Fruit fly (Drosophila melanogaster) whole organism, pupa: ENCODE measurements around the gene mbt.

Source experiments
- CG10348 ChIP-seq: fragments of 200-800 bp; sonication (Bioruptor generic); IDR thresholded peaks from 2 replicates; pipeline ENCODE4 v1.3.6; 2022; ENCODE audit warnings: missing biosample characterization, missing genetic modification characterization
- Ets98B ChIP-seq: fragments of 200-800 bp; sonication (Bioruptor generic); IDR thresholded peaks from 2 replicates; pipeline ENCODE4 v1.3.6; 2022; ENCODE audit warnings: missing biosample characterization, missing genetic modification characterization
- gl ChIP-seq: fragments of 200-800 bp; sonication (Bioruptor generic); optimal IDR thresholded peaks from 2 replicates; lab custom pipeline; 2018; ENCODE audit warnings: missing biosample characterization, mild to moderate bottlenecking, missing genetic modification characterization

DNA sequence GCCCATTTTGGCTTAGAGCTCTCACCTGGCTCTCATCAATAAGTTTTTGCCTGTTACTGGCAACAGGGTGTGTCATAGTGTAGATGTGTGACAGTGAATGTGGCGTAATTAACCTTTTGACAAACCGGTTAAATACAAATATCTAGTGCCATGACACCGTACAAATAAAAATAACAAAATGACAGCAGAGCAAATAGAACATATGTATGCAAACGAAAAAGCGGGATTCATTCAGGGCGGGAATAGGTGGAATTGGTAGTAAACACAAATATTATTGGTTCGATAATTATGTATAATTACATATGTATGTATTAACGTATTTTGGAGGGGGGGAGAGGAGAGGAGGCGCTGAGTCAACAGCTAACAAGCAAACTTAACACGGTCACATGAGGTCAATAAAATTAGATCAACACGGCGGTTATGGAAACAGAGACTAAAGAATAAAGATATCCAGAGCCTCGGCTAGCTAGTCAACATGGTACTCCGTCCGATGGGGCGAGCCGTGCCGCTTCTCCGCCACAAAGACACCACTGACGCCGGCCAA lies 14.2 kb upstream of the mbt start:
- no peak for TF ChIP-seq CG10348 (GFP tag; lab: Robert Waterston, UW)
- TF ChIP-seq gl (tag; lab: Kevin White, UChicago): no peak
- TF ChIP-seq Ets98B: no peak
